Fruit fly (Drosophila melanogaster) whole organism, prepupa: ENCODE data around the gene CG42832.

ENCODE experiments used
- Blimp-1 ChIP-seq: fragments of 200-800 bp; sonication (Bioruptor generic); optimal IDR thresholded peaks from 3 replicates; lab custom pipeline; 2017; ENCODE audit warnings: missing biosample characterization, missing genetic modification characterization, mild to moderate bottlenecking, moderate library complexity, missing genetic modification reagents
- CG10631 ChIP-seq: fragments of 200-800 bp; sonication (Bioruptor generic); optimal IDR thresholded peaks from 2 replicates; lab custom pipeline; 2016; ENCODE audit warnings: missing biosample characterization, missing genetic modification characterization
- CG11294 ChIP-seq: fragments of 200-800 bp; sonication (Bioruptor generic); IDR thresholded peaks from 2 replicates; pipeline ENCODE4 v1.3.6; 2022; ENCODE audit warnings: missing biosample characterization, missing genetic modification characterization
- CG11762 ChIP-seq: fragments of 200-800 bp; sonication (Bioruptor generic); optimal IDR thresholded peaks from 3 replicates; lab custom pipeline; 2016; ENCODE audit warnings: missing biosample characterization, missing genetic modification characterization; ENCODE audit not compliant: insufficient read depth
- CG11902 ChIP-seq: fragments of 200-800 bp; sonication (Bioruptor generic); optimal IDR thresholded peaks from 3 replicates; lab custom pipeline; 2016; ENCODE audit warnings: missing biosample characterization, missing genetic modification characterization
- CG15336 ChIP-seq: fragments of 200-800 bp; sonication (Bioruptor generic); IDR thresholded peaks from 2 replicates; pipeline ENCODE4 v1.3.6; 2022; ENCODE audit warnings: missing biosample characterization, missing genetic modification characterization
- CG1621 ChIP-seq: fragments of 200-800 bp; sonication (Bioruptor generic); optimal IDR thresholded peaks from 3 replicates; lab custom pipeline; 2018; ENCODE audit warnings: missing biosample characterization, mild to moderate bottlenecking, missing genetic modification characterization
- CG16779 ChIP-seq: fragments of 200-800 bp; sonication (Bioruptor generic); optimal IDR thresholded peaks from 3 replicates; lab custom pipeline; 2017; ENCODE audit warnings: missing biosample characterization, mild to moderate bottlenecking, missing genetic modification characterization
- CG3032 ChIP-seq: fragments of 200-800 bp; optimal IDR thresholded peaks from 2 replicates; lab custom pipeline; 2019; ENCODE audit warnings: missing biosample characterization, mild to moderate bottlenecking, missing genetic modification characterization, moderate library complexity
- CG31627 ChIP-seq: fragments of 200-800 bp; sonication (Bioruptor generic); optimal IDR thresholded peaks from 3 replicates; lab custom pipeline; 2016; ENCODE audit warnings: missing biosample characterization, missing genetic modification characterization
- CG32006 ChIP-seq: fragments of 200-800 bp; sonication (Bioruptor generic); optimal IDR thresholded peaks from 3 replicates; lab custom pipeline; 2017; ENCODE audit warnings: missing biosample characterization, mild to moderate bottlenecking, missing genetic modification characterization
- CG34406 ChIP-seq: fragments of 200-800 bp; sonication (Bioruptor generic); optimal IDR thresholded peaks from 3 replicates; lab custom pipeline; 2016; ENCODE audit warnings: missing biosample characterization, missing genetic modification characterization
- CG4318 ChIP-seq: fragments of 200-800 bp; sonication (Bioruptor generic); optimal IDR thresholded peaks from 3 replicates; lab custom pipeline; 2017; ENCODE audit warnings: missing biosample characterization, mild to moderate bottlenecking, missing genetic modification characterization
- CG6163 ChIP-seq: fragments of 200-800 bp; sonication (Bioruptor generic); IDR thresholded peaks from 3 replicates; pipeline ENCODE4 v1.3.6; 2022; ENCODE audit warnings: missing biosample characterization, missing genetic modification characterization
- CG6276 ChIP-seq: fragments of 200-800 bp; sonication (Bioruptor generic); optimal IDR thresholded peaks from 2 replicates; lab custom pipeline; 2017; ENCODE audit warnings: missing biosample characterization, mild to moderate bottlenecking, missing genetic modification characterization
- CG6792 ChIP-seq: fragments of 200-800 bp; sonication (Bioruptor generic); optimal IDR thresholded peaks from 3 replicates; lab custom pipeline; 2016; ENCODE audit warnings: missing biosample characterization, missing genetic modification characterization
- CG6808 ChIP-seq: fragments of 200-800 bp; sonication (Bioruptor generic); optimal IDR thresholded peaks from 3 replicates; lab custom pipeline; 2017; ENCODE audit warnings: missing biosample characterization, missing genetic modification characterization, mild to moderate bottlenecking, moderate library complexity, missing genetic modification reagents
- CG6854 ChIP-seq: fragments of 200-800 bp; sonication (Bioruptor generic); optimal IDR thresholded peaks from 2 replicates; lab custom pipeline; 2017; ENCODE audit warnings: missing biosample characterization, mild to moderate bottlenecking, missing genetic modification characterization
- CG7368 ChIP-seq: fragments of 200-800 bp; sonication (Bioruptor generic); optimal IDR thresholded peaks from 3 replicates; lab custom pipeline; 2016; ENCODE audit warnings: missing biosample characterization, missing genetic modification characterization
- CG8319 ChIP-seq: fragments of 200-800 bp; sonication (Bioruptor generic); optimal IDR thresholded peaks from 3 replicates; lab custom pipeline; 2016; ENCODE audit warnings: missing biosample characterization, missing genetic modification characterization
- CG9139 ChIP-seq: fragments of 200-800 bp; sonication (Bioruptor generic); optimal IDR thresholded peaks from 3 replicates; lab custom pipeline; 2017; ENCODE audit warnings: missing biosample characterization, mild to moderate bottlenecking, missing genetic modification characterization
- Eip75B ChIP-seq: fragments of 200-800 bp; sonication (Bioruptor generic); optimal IDR thresholded peaks from 3 replicates; lab custom pipeline; 2016; ENCODE audit warnings: missing biosample characterization, missing genetic modification characterization
- Eip78C ChIP-seq: fragments of 200-800 bp; sonication (Bioruptor generic); peaks from one replicate; lab custom pipeline; 2016; ENCODE audit warnings: missing biosample characterization, missing genetic modification characterization
- Ets96B ChIP-seq: fragments of 200-800 bp; optimal IDR thresholded peaks from 2 replicates; lab custom pipeline; 2019; ENCODE audit warnings: missing biosample characterization, mild to moderate bottlenecking, missing genetic modification characterization, moderate library complexity
- Gug ChIP-seq: fragments of 200-800 bp; sonication (Bioruptor generic); IDR thresholded peaks from 2 replicates; pipeline ENCODE4 v1.3.6; 2022; ENCODE audit warnings: missing biosample characterization, missing genetic modification characterization
- Hr38 ChIP-seq: sonication (Bioruptor generic); optimal IDR thresholded peaks from 2 replicates; lab custom pipeline; 2016; ENCODE audit warnings: missing biosample characterization, missing genetic modification characterization
- Hr39 ChIP-seq: fragments of 200-800 bp; sonication (Bioruptor generic); optimal IDR thresholded peaks from 2 replicates; lab custom pipeline; 2016; ENCODE audit warnings: missing biosample characterization, missing genetic modification characterization
- Hr4 ChIP-seq: fragments of 200-800 bp; sonication (Bioruptor generic); optimal IDR thresholded peaks from 3 replicates; lab custom pipeline; 2016; ENCODE audit warnings: missing biosample characterization, missing genetic modification characterization
- Met ChIP-seq: fragments of 200-800 bp; sonication (Bioruptor generic); optimal IDR thresholded peaks from 3 replicates; lab custom pipeline; 2016; ENCODE audit warnings: missing biosample characterization, missing genetic modification characterization
- OdsH ChIP-seq: fragments of 200-800 bp; sonication (Bioruptor generic); optimal IDR thresholded peaks from 3 replicates; lab custom pipeline; 2016; ENCODE audit warnings: missing biosample characterization, missing genetic modification characterization
- Smox ChIP-seq: fragments of 200-800 bp; sonication (Bioruptor generic); optimal IDR thresholded peaks from 3 replicates; lab custom pipeline; 2016; ENCODE audit warnings: missing biosample characterization, missing genetic modification characterization
- Sox14 ChIP-seq: fragments of 200-800 bp; sonication (Bioruptor generic); optimal IDR thresholded peaks from 3 replicates; lab custom pipeline; 2016; ENCODE audit warnings: missing biosample characterization, missing genetic modification characterization
- acj6 ChIP-seq: fragments of 200-800 bp; sonication (Bioruptor generic); optimal IDR thresholded peaks from 3 replicates; lab custom pipeline; 2016; ENCODE audit warnings: missing biosample characterization, missing genetic modification characterization
- cyc ChIP-seq: fragments of 200-800 bp; sonication (Bioruptor generic); optimal IDR thresholded peaks from 3 replicates; lab custom pipeline; 2016; ENCODE audit warnings: missing biosample characterization, missing genetic modification characterization
- dac ChIP-seq: fragments of 200-800 bp; sonication (Bioruptor generic); optimal IDR thresholded peaks from 2 replicates; lab custom pipeline; 2017; ENCODE audit warnings: missing biosample characterization, mild to moderate bottlenecking, missing genetic modification characterization
- dsx ChIP-seq: fragments of 200-800 bp; optimal IDR thresholded peaks from 3 replicates; lab custom pipeline; 2019; ENCODE audit warnings: missing biosample characterization, mild to moderate bottlenecking, missing genetic modification characterization, moderate library complexity; ENCODE audit not compliant: poor library complexity, severe bottlenecking
- eg ChIP-seq: fragments of 200-800 bp; sonication (Bioruptor generic); IDR thresholded peaks from 3 replicates; pipeline ENCODE4 v1.3.6; 2022; ENCODE audit warnings: missing biosample characterization, missing genetic modification characterization
- esn ChIP-seq: fragments of 200-800 bp; sonication (Bioruptor generic); optimal IDR thresholded peaks from 2 replicates; lab custom pipeline; 2016; ENCODE audit warnings: missing biosample characterization, mild to moderate bottlenecking, missing genetic modification characterization, moderate library complexity
- fd85E ChIP-seq: fragments of 200-800 bp; sonication (Bioruptor generic); optimal IDR thresholded peaks from 3 replicates; lab custom pipeline; 2016; ENCODE audit warnings: missing biosample characterization, missing genetic modification characterization
- fkh ChIP-seq: fragments of 200-800 bp; sonication (Bioruptor generic); optimal IDR thresholded peaks from 3 replicates; lab custom pipeline; 2017; ENCODE audit warnings: missing biosample characterization, mild to moderate bottlenecking, missing genetic modification characterization, moderate library complexity
- lz ChIP-seq: fragments of 200-800 bp; sonication (Bioruptor generic); optimal IDR thresholded peaks from 3 replicates; lab custom pipeline; 2016; ENCODE audit warnings: missing biosample characterization, missing genetic modification characterization
- net ChIP-seq: fragments of 200-800 bp; sonication (Bioruptor generic); optimal IDR thresholded peaks from 3 replicates; lab custom pipeline; 2016; ENCODE audit warnings: missing biosample characterization, missing genetic modification characterization
- pdm3 ChIP-seq: fragments of 200-800 bp; sonication (Bioruptor generic); optimal IDR thresholded peaks from 3 replicates; lab custom pipeline; 2016; ENCODE audit warnings: missing biosample characterization, missing genetic modification characterization
- spab ChIP-seq: fragments of 200-800 bp; sonication (Bioruptor generic); optimal IDR thresholded peaks from 2 replicates; lab custom pipeline; 2017; ENCODE audit warnings: missing biosample characterization, mild to moderate bottlenecking, missing genetic modification characterization, missing genetic modification reagents
- ss ChIP-seq, 2 experiments: fragments of 200-800 bp; sonication (Bioruptor generic); optimal IDR thresholded peaks; 2 replicates in 1 of 2; 3 replicates in 1 of 2; lab custom pipeline; 2017 to 2018; ENCODE audit warnings: mild to moderate bottlenecking in 2 of 2, missing biosample characterization in 2 of 2, missing genetic modification characterization in 2 of 2, moderate library complexity in 1 of 2
- svp ChIP-seq: fragments of 200-800 bp; sonication (Bioruptor generic); peaks from one replicate; lab custom pipeline; 2016; ENCODE audit warnings: missing biosample characterization, missing genetic modification characterization
- vri ChIP-seq: fragments of 200-800 bp; sonication (Bioruptor generic); optimal IDR thresholded peaks from 3 replicates; lab custom pipeline; 2016; ENCODE audit warnings: missing biosample characterization, mild to moderate bottlenecking, missing genetic modification characterization

The CG42832 gene

DNA sequence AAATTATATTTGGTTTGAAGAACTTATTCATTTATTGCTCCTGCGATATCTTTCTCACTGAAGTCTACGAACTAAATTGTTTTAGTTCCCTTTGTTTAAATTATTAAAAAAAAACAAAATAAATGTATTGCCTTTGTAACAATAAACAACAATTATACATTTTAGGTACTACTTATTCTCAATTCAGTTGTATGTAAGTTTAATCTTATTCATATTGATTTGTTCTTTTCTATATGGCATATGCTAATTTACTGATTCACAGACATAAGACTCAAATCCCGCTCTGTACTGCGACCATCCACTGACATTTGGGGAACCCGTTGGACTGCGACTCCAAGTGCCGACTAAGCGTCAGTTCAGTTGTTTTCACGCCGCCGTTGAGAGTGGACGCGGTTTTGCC, 21.2 kb downstream of the CG42832 start, which contains the start of gene CG32091:
TSS of gene CG32091 (plus strand) at position 301 of the 400 bp plus-strand sequence.
- no peak for TF ChIP-seq eg (GFP tag; lab: Robert Waterston, UW)
- no peak for TF ChIP-seq Smox (GFP tag; lab: Kevin White, UChicago)
- TF ChIP-seq CG34406 (GFP tag; lab: Kevin White, UChicago), result no peak
- peak in 1 of 2 experiments; percentile 17 for TF ChIP-seq ss (GFP tag; optimal IDR thresholded peaks at IDR 0.05; lab: Kevin White, UChicago)
- no peak for TF ChIP-seq CG11294 (GFP tag; lab: Robert Waterston, UW)
- TF ChIP-seq dsx (GFP tag; lab: Kevin White, UChicago), result peak; percentile 23
- peak; percentile 4 for TF ChIP-seq Sox14 (GFP tag; lab: Kevin White, UChicago)
- no peak for TF ChIP-seq CG15336
- peak; percentile 31 for TF ChIP-seq Eip78C (GFP tag; lab: Kevin White, UChicago)
- TF ChIP-seq CG3032 (tag; lab: Kevin White, UChicago), result no peak
- no peak for TF ChIP-seq OdsH (GFP tag; lab: Kevin White, UChicago)
- peak; percentile 8 for TF ChIP-seq svp (GFP tag; lab: Kevin White, UChicago)
- TF ChIP-seq CG6854 (GFP tag; lab: Kevin White, UChicago), result no peak
- no peak for TF ChIP-seq CG32006 (GFP tag; lab: Kevin White, UChicago)
- no peak for TF ChIP-seq vri (GFP tag; lab: Kevin White, UChicago)
- no peak for TF ChIP-seq CG6163 (GFP tag; lab: Robert Waterston, UW)
- no peak for TF ChIP-seq dac
- TF ChIP-seq Ets96B (tag; lab: Kevin White, UChicago), result no peak
- no peak for TF ChIP-seq CG16779 (tag; lab: Kevin White, UChicago)
- TF ChIP-seq CG9139 (GFP tag; lab: Kevin White, UChicago), result peak; percentile 10
- TF ChIP-seq, all 60 proteins: peak for 6

DNA sequence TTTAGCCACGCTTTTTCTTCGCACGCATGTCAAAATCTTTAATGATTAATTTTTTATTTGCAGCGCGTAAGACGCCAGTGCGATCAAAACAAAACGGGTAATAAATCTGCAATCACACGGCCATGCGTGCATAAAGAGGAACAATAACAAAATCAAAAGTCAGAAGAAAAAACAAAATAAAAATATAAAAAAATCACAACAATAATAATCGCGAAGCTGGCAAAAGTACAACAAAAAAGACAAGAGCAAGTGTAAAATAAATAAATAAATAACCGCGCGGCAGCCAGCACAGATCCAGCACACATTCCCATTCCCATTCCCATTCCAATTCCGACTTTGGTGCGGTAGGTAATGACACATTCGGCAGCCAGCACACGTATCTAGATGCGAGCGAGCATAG, 24.6 kb downstream of the CG42832 start:
- TF ChIP-seq CG31627 (GFP tag; lab: Kevin White, UChicago) (no peak), Blimp-1 (GFP tag; lab: Kevin White, UChicago) (no peak), pdm3 (GFP tag; lab: Kevin White, UChicago) (no peak), Smox (GFP tag; lab: Kevin White, UChicago) (no peak), acj6 (GFP tag; lab: Kevin White, UChicago) (no peak), CG7368 (GFP tag; lab: Kevin White, UChicago) (no peak), vri (GFP tag; lab: Kevin White, UChicago) (no peak), net (peak; percentile 50), CG8319 (GFP tag; lab: Kevin White, UChicago) (no peak), spab (peak; percentile 58), cyc (GFP tag; lab: Kevin White, UChicago) (no peak), lz (GFP tag; lab: Kevin White, UChicago) (no peak), Hr4 (GFP tag; lab: Kevin White, UChicago) (peak; percentile 29), Hr39 (GFP tag; lab: Kevin White, UChicago) (no peak), CG1621 (tag; lab: Kevin White, UChicago) (peak; percentile 71), dac (peak; percentile 15), CG6792 (GFP tag; lab: Kevin White, UChicago) (no peak), CG11762 (GFP tag; lab: Kevin White, UChicago) (no peak), CG32006 (GFP tag; lab: Kevin White, UChicago) (no peak), CG16779 (tag; lab: Kevin White, UChicago) (peak; percentile 82), fd85E (no peak), dsx (GFP tag; lab: Kevin White, UChicago) (peak; percentile 62), CG11294 (GFP tag; lab: Robert Waterston, UW) (no peak), Eip75B (peak; percentile 36), Gug (GFP tag; lab: Robert Waterston, UW) (peak; percentile 38; the same call in 1 of the 2 replicates), Hr38 (no peak), Sox14 (GFP tag; lab: Kevin White, UChicago) (no peak), CG3032 (tag; lab: Kevin White, UChicago) (peak; percentile 52), CG4318 (no peak), CG34406 (GFP tag; lab: Kevin White, UChicago) (no peak), Met (no peak), CG6276 (peak; percentile 84), esn (GFP tag; lab: Kevin White, UChicago) (peak; percentile 0), CG10631 (GFP tag; lab: Kevin White, UChicago) (peak; percentile 10), CG11902 (GFP tag; lab: Kevin White, UChicago) (no peak), CG6163 (GFP tag; lab: Robert Waterston, UW) (peak; percentile 82; the same call in 2 of the 3 replicates), OdsH (GFP tag; lab: Kevin White, UChicago) (no peak), fkh (GFP tag; lab: Kevin White, UChicago) (no peak), svp (GFP tag; lab: Kevin White, UChicago) (peak; percentile 61), CG6808 (GFP tag; lab: Kevin White, UChicago) (peak; percentile 78), Eip78C (GFP tag; lab: Kevin White, UChicago) (peak; percentile 69)
